Fruit fly (Drosophila melanogaster) whole organism, embryonic: ENCODE results near the gene CG7183.
A peak's percentile ranks its signal among the peaks of the same experiment; 100 is the strongest.

Source experiments
- ATbp ChIP-seq: fragments of 200-800 bp; sonication (Bioruptor generic); optimal IDR thresholded peaks from 2 replicates; lab custom pipeline; 2017; ENCODE audit warnings: missing biosample characterization, mild to moderate bottlenecking, missing genetic modification characterization, missing genetic modification reagents
- CG10462 ChIP-seq: fragments of 200-800 bp; sonication (Bioruptor generic); optimal IDR thresholded peaks from 2 replicates; lab custom pipeline; 2016; ENCODE audit warnings: missing biosample characterization, missing genetic modification characterization
- CG11093 ChIP-seq: fragments of 200-800 bp; sonication (Bioruptor generic); IDR thresholded peaks from 3 replicates; pipeline ENCODE4 v1.3.6; 2022; ENCODE audit warnings: missing biosample characterization, missing genetic modification characterization
- CG11723 ChIP-seq: fragments of 200-800 bp; sonication (Bioruptor generic); optimal IDR thresholded peaks from 2 replicates; lab custom pipeline; 2017; ENCODE audit warnings: missing biosample characterization, mild to moderate bottlenecking, missing genetic modification characterization
- CG12659 ChIP-seq: fragments of 200-800 bp; sonication (Bioruptor generic); optimal IDR thresholded peaks from 3 replicates; lab custom pipeline; 2017; ENCODE audit warnings: mild to moderate bottlenecking, missing biosample characterization, missing genetic modification reagents, missing genetic modification characterization
- CG13123 ChIP-seq: fragments of 200-800 bp; sonication (Bioruptor generic); optimal IDR thresholded peaks from 2 replicates; lab custom pipeline; 2016; ENCODE audit warnings: missing biosample characterization, missing genetic modification characterization
- CG1529 ChIP-seq: fragments of 200-800 bp; sonication (Bioruptor generic); optimal IDR thresholded peaks from 3 replicates; lab custom pipeline; 2018; ENCODE audit warnings: missing biosample characterization, missing genetic modification characterization
- CG15514 ChIP-seq: fragments of 200-800 bp; sonication (Bioruptor generic); optimal IDR thresholded peaks from 3 replicates; lab custom pipeline; 2017; ENCODE audit warnings: missing biosample characterization, missing genetic modification characterization, mild to moderate bottlenecking, moderate library complexity, missing genetic modification reagents
- CG16813 ChIP-seq: fragments of 200-800 bp; sonication (Bioruptor generic); IDR thresholded peaks from 3 replicates; pipeline ENCODE4 v1.3.6; 2022; ENCODE audit warnings: missing biosample characterization, missing genetic modification characterization; ENCODE audit not compliant: partially characterized antibody
- CG17612 ChIP-seq: fragments of 200-800 bp; sonication (Bioruptor generic); IDR thresholded peaks from 2 replicates; pipeline ENCODE4 v1.3.6; 2022; ENCODE audit warnings: missing biosample characterization, missing genetic modification characterization
- CG2129 ChIP-seq: fragments of 200-800 bp; sonication (Bioruptor generic); IDR thresholded peaks from 2 replicates; pipeline ENCODE4 v1.3.6; 2022; ENCODE audit warnings: missing biosample characterization, missing genetic modification characterization; ENCODE audit not compliant: partially characterized antibody
- CG30020 ChIP-seq: fragments of 200-800 bp; optimal IDR thresholded peaks from 2 replicates; lab custom pipeline; 2019; ENCODE audit warnings: missing biosample characterization, mild to moderate bottlenecking, missing genetic modification characterization, moderate library complexity
- CG30403 ChIP-seq: fragments of 200-800 bp; sonication (Bioruptor generic); optimal IDR thresholded peaks from 3 replicates; lab custom pipeline; 2016; ENCODE audit warnings: missing biosample characterization, missing genetic modification characterization
- CG31365 ChIP-seq: fragments of 200-800 bp; sonication (Bioruptor generic); optimal IDR thresholded peaks from 2 replicates; lab custom pipeline; 2018; ENCODE audit warnings: missing biosample characterization, mild to moderate bottlenecking, missing genetic modification characterization
- CG4282 ChIP-seq: fragments of 200-800 bp; sonication (Bioruptor generic); optimal IDR thresholded peaks from 2 replicates; lab custom pipeline; 2016; ENCODE audit warnings: missing biosample characterization, missing genetic modification characterization
- CG4730 ChIP-seq: fragments of 200-800 bp; sonication (Bioruptor generic); IDR thresholded peaks from 2 replicates; pipeline ENCODE4 v1.3.6; 2022; ENCODE audit warnings: missing biosample characterization, missing genetic modification characterization
- CG6272 ChIP-seq: fragments of 200-800 bp; sonication (Bioruptor generic); IDR thresholded peaks from 2 replicates; pipeline ENCODE4 v1.3.6; 2022; ENCODE audit warnings: missing biosample characterization, missing genetic modification characterization
- CG6765 ChIP-seq: fragments of 200-800 bp; sonication (Bioruptor generic); optimal IDR thresholded peaks from 3 replicates; lab custom pipeline; 2017; ENCODE audit warnings: missing biosample characterization, mild to moderate bottlenecking, missing genetic modification characterization
- CG7963 ChIP-seq: fragments of 200-800 bp; sonication (Bioruptor generic); IDR thresholded peaks from 3 replicates; pipeline ENCODE4 v1.3.6; 2022; ENCODE audit warnings: missing biosample characterization, missing genetic modification characterization; ENCODE audit not compliant: partially characterized antibody
- CG7987 ChIP-seq: fragments of 200-800 bp; sonication (Bioruptor generic); optimal IDR thresholded peaks from 2 replicates; lab custom pipeline; 2018; ENCODE audit warnings: missing biosample characterization, mild to moderate bottlenecking, missing genetic modification characterization, moderate library complexity
- CG8359 ChIP-seq: fragments of 200-800 bp; sonication (Bioruptor generic); optimal IDR thresholded peaks from 2 replicates; lab custom pipeline; 2017; ENCODE audit warnings: missing biosample characterization, mild to moderate bottlenecking, missing genetic modification characterization, borderline replicate concordance
- CG9817 ChIP-seq: fragments of 200-800 bp; sonication (Bioruptor generic); optimal IDR thresholded peaks from 2 replicates; lab custom pipeline; 2018; ENCODE audit warnings: missing biosample characterization, mild to moderate bottlenecking, missing genetic modification characterization, moderate library complexity
- Dek ChIP-seq: fragments of 200-800 bp; sonication (Bioruptor generic); optimal IDR thresholded peaks from 3 replicates; lab custom pipeline; 2019; ENCODE audit warnings: missing biosample characterization, mild to moderate bottlenecking, missing genetic modification characterization, moderate library complexity
- Ets97D ChIP-seq: fragments of 200-800 bp; sonication (Bioruptor generic); optimal IDR thresholded peaks from 3 replicates; lab custom pipeline; 2016; ENCODE audit warnings: missing biosample characterization, missing genetic modification characterization
- Hmr ChIP-seq: fragments of 200-800 bp; sonication (Bioruptor generic); optimal IDR thresholded peaks from 3 replicates; lab custom pipeline; 2017; ENCODE audit warnings: mild to moderate bottlenecking, missing biosample characterization, missing genetic modification reagents, missing genetic modification characterization
- Hr39 ChIP-seq: fragments of >200 bp; optimal IDR thresholded peaks from 2 replicates; lab custom pipeline; 2017
- Kr ChIP-seq: fragments of 200-800 bp; sonication (Bioruptor generic); optimal IDR thresholded peaks from 2 replicates; lab custom pipeline; 2017; ENCODE audit warnings: missing biosample characterization, mild to moderate bottlenecking, missing genetic modification characterization
- NK7.1 ChIP-seq: fragments of 200-800 bp; sonication (Bioruptor generic); optimal IDR thresholded peaks from 3 replicates; lab custom pipeline; 2016; ENCODE audit warnings: missing biosample characterization, missing genetic modification characterization
- Scr ChIP-seq: fragments of 200-800 bp; sonication (Bioruptor generic); IDR thresholded peaks from 2 replicates; pipeline ENCODE4 v1.3.6; 2022; ENCODE audit warnings: missing biosample characterization, missing genetic modification characterization; ENCODE audit not compliant: partially characterized antibody
- Sin3A ChIP-seq: fragments of >200 bp; optimal IDR thresholded peaks from 2 replicates; lab custom pipeline; 2018
- Sox100B ChIP-seq: fragments of 200-800 bp; sonication (Bioruptor generic); optimal IDR thresholded peaks from 3 replicates; lab custom pipeline; 2018; ENCODE audit warnings: missing biosample characterization, mild to moderate bottlenecking, missing genetic modification characterization
- Xrp1 ChIP-seq: fragments of 200-800 bp; sonication (Bioruptor generic); IDR thresholded peaks from 2 replicates; pipeline ENCODE4 v1.3.6; 2022; ENCODE audit warnings: missing biosample characterization, missing genetic modification characterization
- ab ChIP-seq: fragments of 200-800 bp; sonication (Bioruptor generic); optimal IDR thresholded peaks from 2 replicates; lab custom pipeline; 2016; ENCODE audit warnings: missing biosample characterization, missing genetic modification characterization
- btn ChIP-seq: fragments of 200-800 bp; sonication (Bioruptor generic); optimal IDR thresholded peaks from 2 replicates; lab custom pipeline; 2016; ENCODE audit warnings: missing biosample characterization, missing genetic modification characterization
- dati ChIP-seq: fragments of 200-800 bp; sonication (Bioruptor generic); IDR thresholded peaks from 2 replicates; pipeline ENCODE4 v1.3.6; 2022; ENCODE audit warnings: missing biosample characterization, missing genetic modification characterization
- dmrt99B ChIP-seq: fragments of 200-800 bp; sonication (Bioruptor generic); optimal IDR thresholded peaks from 2 replicates; lab custom pipeline; 2018; ENCODE audit warnings: missing biosample characterization, mild to moderate bottlenecking, missing genetic modification characterization, moderate library complexity
- eve ChIP-seq, 2 experiments: fragments of >200 bp; optimal IDR thresholded peaks; 2 replicates each; lab custom pipeline; 2017; ENCODE audit warnings: missing biosample characterization in 2 of 2, missing genetic modification characterization in 2 of 2
- ftz-f1 ChIP-seq: fragments of 200-800 bp; sonication (Bioruptor generic); optimal IDR thresholded peaks from 2 replicates; lab custom pipeline; 2016; ENCODE audit warnings: missing biosample characterization, missing genetic modification characterization
- grn ChIP-seq: fragments of 200-800 bp; sonication (Bioruptor generic); optimal IDR thresholded peaks from 3 replicates; lab custom pipeline; 2017; ENCODE audit warnings: missing biosample characterization, missing genetic modification characterization
- hb ChIP-seq: fragments of 200-800 bp; sonication (Bioruptor generic); IDR thresholded peaks from 3 replicates; pipeline ENCODE4 v1.3.6; 2022; ENCODE audit warnings: missing biosample characterization, missing genetic modification characterization; ENCODE audit not compliant: partially characterized antibody
- jumu ChIP-seq: fragments of 200-800 bp; sonication (Bioruptor generic); optimal IDR thresholded peaks from 3 replicates; lab custom pipeline; 2016; ENCODE audit warnings: missing biosample characterization, missing genetic modification characterization
- lilli ChIP-seq: fragments of 200-800 bp; sonication (Bioruptor generic); optimal IDR thresholded peaks from 3 replicates; lab custom pipeline; 2016; ENCODE audit warnings: missing biosample characterization, missing genetic modification characterization
- onecut ChIP-seq: fragments of 200-800 bp; sonication (Bioruptor generic); IDR thresholded peaks from 2 replicates; pipeline ENCODE4 v1.3.6; 2022; ENCODE audit warnings: missing biosample characterization, missing genetic modification characterization
- pb ChIP-seq: fragments of 200-800 bp; sonication (Bioruptor generic); optimal IDR thresholded peaks from 3 replicates; lab custom pipeline; 2016; ENCODE audit warnings: missing biosample characterization, missing genetic modification characterization
- sisA ChIP-seq: fragments of 200-800 bp; sonication (Bioruptor generic); IDR thresholded peaks from 2 replicates; pipeline ENCODE4 v1.3.6; 2022; ENCODE audit warnings: missing biosample characterization, missing genetic modification characterization
- stwl ChIP-seq: fragments of 200-800 bp; sonication (Bioruptor generic); optimal IDR thresholded peaks from 3 replicates; lab custom pipeline; 2018; ENCODE audit warnings: missing biosample characterization, mild to moderate bottlenecking, missing genetic modification characterization, moderate library complexity
- tio ChIP-seq: fragments of 200-800 bp; sonication (Bioruptor generic); optimal IDR thresholded peaks from 2 replicates; lab custom pipeline; 2017; ENCODE audit warnings: missing biosample characterization, missing genetic modification characterization, inconsistent platforms
- unc-4 ChIP-seq: fragments of 200-800 bp; sonication (Bioruptor generic); IDR thresholded peaks from 2 replicates; pipeline ENCODE4 v1.3.6; 2022; ENCODE audit warnings: missing biosample characterization, missing genetic modification characterization; ENCODE audit not compliant: partially characterized antibody
- wdn ChIP-seq: fragments of 200-800 bp; sonication (Bioruptor generic); IDR thresholded peaks from 2 replicates; pipeline ENCODE4 v1.3.6; 2022; ENCODE audit warnings: missing biosample characterization, missing genetic modification characterization
- zf30C ChIP-seq: fragments of 200-800 bp; sonication (Bioruptor generic); optimal IDR thresholded peaks from 3 replicates; lab custom pipeline; 2018; ENCODE audit warnings: missing biosample characterization, mild to moderate bottlenecking, missing genetic modification characterization

CG7183 gene

DNA sequence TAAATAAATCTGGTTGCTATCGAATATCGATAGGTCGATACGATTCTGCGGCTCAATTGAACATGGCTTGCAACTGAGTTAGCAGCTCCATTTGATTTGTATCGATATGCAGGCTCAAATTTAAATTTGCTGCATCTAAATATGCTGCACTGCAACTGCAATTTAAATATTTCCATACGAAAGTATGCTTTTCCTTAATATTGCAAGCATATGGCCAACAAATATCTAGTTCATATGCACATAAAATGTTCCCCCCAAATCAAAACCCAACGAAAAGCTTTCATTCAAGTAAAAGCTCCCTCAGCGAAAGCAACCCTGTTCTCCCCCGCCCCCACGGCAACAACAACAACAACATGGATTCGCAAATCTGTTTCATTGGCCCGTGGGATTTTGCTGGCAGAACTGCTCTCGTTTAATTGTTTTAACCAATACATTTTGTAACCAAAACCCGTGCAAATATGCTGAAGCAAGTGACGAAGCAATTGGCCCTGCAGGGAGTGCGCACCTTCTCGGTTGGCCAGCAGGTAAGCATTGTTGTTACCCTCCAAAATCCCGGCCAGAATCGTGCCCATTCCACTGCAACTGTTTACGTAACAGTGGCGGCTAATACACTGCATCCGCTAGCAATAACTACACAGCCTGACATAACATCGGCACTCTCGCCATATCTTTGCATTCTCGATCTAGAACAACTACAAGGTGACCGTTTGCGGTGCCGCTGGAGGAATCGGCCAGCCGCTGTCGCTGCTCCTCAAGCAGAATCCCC lies 5.7 kb upstream of the CG7183 start, which contains the start of the genes CG7168 and Mdh2 (continued):
- TF ChIP-seq CG7963 (GFP tag; lab: Robert Waterston, UW), result peak; percentile 90
- no peak for TF ChIP-seq Dek (tag; lab: Kevin White, UChicago)
- TF ChIP-seq CG9817 (tag; lab: Kevin White, UChicago), result no peak
- peak; percentile 86 for TF ChIP-seq stwl (tag; lab: Kevin White, UChicago)
- TF ChIP-seq Sin3A, result peak; percentile 60
- peak; percentile 31 for TF ChIP-seq CG30020 (tag; lab: Kevin White, UChicago)
- peak; percentile 7 for TF ChIP-seq CG30403
- TF ChIP-seq Sox100B (GFP tag; lab: Kevin White, UChicago), result no peak
- no peak for TF ChIP-seq CG1529 (GFP tag; lab: Kevin White, UChicago)
- peak; percentile 82 for TF ChIP-seq unc-4 (GFP tag; lab: Robert Waterston, UW)
- TF ChIP-seq hb (GFP tag; lab: Robert Waterston, UW), result peak; percentile 82
- peak; percentile 43 for TF ChIP-seq CG15514
- TF ChIP-seq pb, result no peak
- no peak for TF ChIP-seq dmrt99B (tag; lab: Kevin White, UChicago)
- no peak; the same call in 1 of the 2 replicates for TF ChIP-seq CG2129 (GFP tag; lab: Robert Waterston, UW)
- TF ChIP-seq lilli, result peak; percentile 32
- no peak for TF ChIP-seq CG7987 (GFP tag; lab: Kevin White, UChicago)
- no peak for TF ChIP-seq NK7.1 (GFP tag; lab: Kevin White, UChicago)
- no peak for TF ChIP-seq CG6272 (GFP tag; lab: Robert Waterston, UW)
- peak; percentile 81 for TF ChIP-seq CG16813 (GFP tag; lab: Robert Waterston, UW)
- no peak for TF ChIP-seq CG31365
- no peak for TF ChIP-seq ATbp (GFP tag; lab: Kevin White, UChicago)
- no peak for TF ChIP-seq Hr39
- no peak for TF ChIP-seq CG4730 (GFP tag; lab: Robert Waterston, UW)
- no peak for TF ChIP-seq btn (GFP tag; lab: Kevin White, UChicago)
- no peak for TF ChIP-seq CG8359 (GFP tag; lab: Kevin White, UChicago)
- TF ChIP-seq ab (GFP tag; lab: Kevin White, UChicago), result no peak
- TF ChIP-seq CG4282 (GFP tag; lab: Kevin White, UChicago), result no peak
- TF ChIP-seq jumu (GFP tag; lab: Kevin White, UChicago), result no peak
- TF ChIP-seq grn (GFP tag; lab: Kevin White, UChicago), result no peak
- TF ChIP-seq CG13123, result no peak
- no peak for TF ChIP-seq onecut (GFP tag; lab: Robert Waterston, UW)
- no peak for TF ChIP-seq Kr (GFP tag; lab: Kevin White, UChicago)
- TF ChIP-seq CG11093, result no peak
- no peak for TF ChIP-seq CG11723 (GFP tag; lab: Kevin White, UChicago)
- peak; percentile 36 for TF ChIP-seq CG6765
- TF ChIP-seq CG10462 (GFP tag; lab: Kevin White, UChicago), result no peak
- TF ChIP-seq tio (GFP tag; lab: Kevin White, UChicago), result no peak
- TF ChIP-seq Xrp1 (GFP tag; lab: Robert Waterston, UW), result no peak
- TF ChIP-seq wdn (GFP tag; lab: Robert Waterston, UW), result no peak
- TF ChIP-seq Ets97D (GFP tag; lab: Kevin White, UChicago), result peak; percentile 67
- TF ChIP-seq zf30C (GFP tag; lab: Kevin White, UChicago), result no peak
- TF ChIP-seq Scr, result peak; percentile 84
- TF ChIP-seq eve (GFP tag; optimal IDR thresholded peaks at IDR 0.05; lab: Kevin White, UChicago), result no peak
- TF ChIP-seq dati, result no peak
- no peak for TF ChIP-seq ftz-f1 (GFP tag; lab: Kevin White, UChicago)
- TF ChIP-seq CG17612 (GFP tag; lab: Robert Waterston, UW), result no peak
- peak; percentile 14 for TF ChIP-seq Hmr (GFP tag; lab: Kevin White, UChicago)
- TF ChIP-seq sisA (GFP tag; lab: Robert Waterston, UW), result no peak
- peak; percentile 77 for TF ChIP-seq CG12659
